Worm (Caenorhabditis elegans): ENCODE data around the gene C07A9.12.

- TF ChIP-seq lin-13 (GFP tag; optimal IDR thresholded peaks at IDR 0.05) (no peak), nhr-6 (tag; optimal IDR thresholded peaks at IDR 0.05) (no peak), mdl-1 (tag; optimal IDR thresholded peaks at IDR 0.05) (no peak), nhr-237 (tag; optimal IDR thresholded peaks at IDR 0.05) (no peak), ama-1 (optimal IDR thresholded peaks at IDR 0.05) (no peak), ztf-4 (tag; optimal IDR thresholded peaks at IDR 0.05) (no peak)
These were observed 12.6 kb downstream of the C07A9.12 start for ce11 chrIII:9714731-9715130.
